Worm (Caenorhabditis elegans): Measurements from ENCODE around the gene alh-12.

ce11 chrIII:7460018-7460417 is 6.1 kb downstream of the alh-12 start, which contains the start of gene mls-1:
- TF ChIP-seq W03F9.2 (tag; optimal IDR thresholded peaks at IDR 0.05), result no peak
- TF ChIP-seq dao-5 (tag; optimal IDR thresholded peaks at IDR 0.05), result no peak
